Worm (Caenorhabditis elegans) whole organism, mixed stage, embryonic: ENCODE measurements around the gene F35C8.5.

Source experiments
- nhr-2 ChIP-seq: fragments of 150-350 bp; optimal IDR thresholded peaks from 2 replicates; lab custom pipeline; 2014; ENCODE audit warnings: missing biosample characterization, missing genetic modification characterization
- snpc-4 ChIP-seq: fragments of 150-350 bp; optimal IDR thresholded peaks from 2 replicates; lab custom pipeline; 2014; ENCODE audit warnings: missing biosample characterization, missing genetic modification characterization

- TF ChIP-seq snpc-4 (tag; lab: Kevin White, UChicago) (no peak), nhr-2 (tag; lab: Kevin White, UChicago) (no peak)
Observed at ce11 chrX:5344287-5344686, 21.3 kb upstream of the F35C8.5 start, which contains the start of gene C26B9.1.
